Fruit fly (Drosophila melanogaster) whole organism, adult: ENCODE measurements around the gene Ect3.

Source experiments
- CG12768 ChIP-seq: fragments of 200-800 bp; sonication (Bioruptor generic); optimal IDR thresholded peaks from 2 replicates; lab custom pipeline; 2017; ENCODE audit warnings: missing biosample characterization, missing genetic modification characterization, mild to moderate bottlenecking, moderate library complexity, missing genetic modification reagents
- CG1620 ChIP-seq: fragments of 200-800 bp; sonication (Bioruptor generic); optimal IDR thresholded peaks from 2 replicates; lab custom pipeline; 2016; ENCODE audit warnings: missing biosample characterization, missing genetic modification characterization
- cic ChIP-seq: fragments of 200-800 bp; sonication (Bioruptor generic); optimal IDR thresholded peaks from 2 replicates; lab custom pipeline; 2017; ENCODE audit warnings: missing biosample characterization, mild to moderate bottlenecking, missing genetic modification characterization, moderate library complexity
- toe ChIP-seq: fragments of 200-800 bp; sonication (Bioruptor generic); optimal IDR thresholded peaks from 2 replicates; lab custom pipeline; 2016; ENCODE audit warnings: missing biosample characterization, missing genetic modification characterization

DNA sequence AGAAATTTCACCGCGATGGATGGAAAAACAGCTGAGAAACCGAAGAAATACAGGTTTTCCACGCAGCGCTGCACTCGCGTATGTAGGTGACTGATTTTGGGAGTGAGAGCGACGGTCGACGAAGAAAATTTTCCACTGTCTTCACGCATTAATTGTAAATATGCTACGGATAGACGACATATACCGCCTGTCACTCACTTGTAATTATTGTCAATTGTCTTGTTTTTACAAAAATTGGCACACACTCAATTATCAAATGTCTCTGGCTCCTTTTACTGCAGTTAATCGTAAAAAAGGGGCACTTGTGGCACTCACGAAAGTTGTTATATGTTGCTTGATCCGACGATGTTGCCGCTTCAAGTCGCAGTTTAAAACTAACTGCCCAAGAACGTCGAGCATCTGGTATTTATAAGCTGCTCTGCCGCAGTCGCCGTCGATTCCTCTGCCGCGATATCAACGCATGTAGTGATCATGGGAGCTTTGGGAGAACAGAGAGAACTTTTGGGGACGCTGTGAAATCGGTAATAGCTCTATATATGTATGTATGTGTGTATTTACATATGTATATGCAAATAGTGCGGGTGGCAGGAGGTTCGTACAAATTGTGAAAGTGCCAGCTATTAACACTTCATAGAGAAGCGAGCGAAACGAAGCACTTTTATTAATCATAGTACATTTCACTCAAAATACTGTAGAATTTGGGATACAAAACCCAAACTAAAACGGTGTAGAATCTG, 6.0 kb upstream of the Ect3 start, which contains the start of gene mfas:
- TF ChIP-seq CG1620 (GFP tag; lab: Kevin White, UChicago) (no peak), cic (no peak), toe (GFP tag; lab: Kevin White, UChicago) (no peak), CG12768 (GFP tag; lab: Kevin White, UChicago) (peak; percentile 26)
